Worm (Caenorhabditis elegans) whole organism, mixed stage, embryonic: ENCODE data around the gene adk-1.

ENCODE experiments used
- blmp-1 ChIP-seq: fragments of 150-350 bp; optimal IDR thresholded peaks from 2 replicates; lab custom pipeline; 2014; ENCODE audit warnings: missing biosample characterization, missing genetic modification characterization
- lin-13 ChIP-seq: fragments of 150-350 bp; optimal IDR thresholded peaks from 2 replicates; lab custom pipeline; 2014; ENCODE audit warnings: missing biosample characterization, missing genetic modification characterization
- lsy-2 ChIP-seq: fragments of 150-350 bp; optimal IDR thresholded peaks from 2 replicates; lab custom pipeline; 2014; ENCODE audit warnings: missing biosample characterization, missing genetic modification characterization
- mab-5 ChIP-seq: fragments of 150-350 bp; optimal IDR thresholded peaks from 2 replicates; lab custom pipeline; 2014; ENCODE audit warnings: missing biosample characterization, missing genetic modification characterization
- mep-1 ChIP-seq: fragments of 150-350 bp; optimal IDR thresholded peaks from 2 replicates; lab custom pipeline; 2017; ENCODE audit warnings: missing biosample characterization, missing genetic modification reagents, missing genetic modification characterization, inconsistent platforms
- nhr-12 ChIP-seq: fragments of 150-350 bp; optimal IDR thresholded peaks from 2 replicates; lab custom pipeline; 2014; ENCODE audit warnings: missing biosample characterization, missing genetic modification characterization
- nhr-28 ChIP-seq: fragments of 150-350 bp; optimal IDR thresholded peaks from 2 replicates; lab custom pipeline; 2014; ENCODE audit warnings: missing biosample characterization, missing genetic modification characterization
- pha-4 ChIP-seq: fragments of 150-350 bp; optimal IDR thresholded peaks from 2 replicates; lab custom pipeline; 2018; ENCODE audit warnings: missing biosample characterization, missing genetic modification reagents, missing genetic modification characterization
- unc-39 ChIP-seq: fragments of 150-350 bp; optimal IDR thresholded peaks from 2 replicates; lab custom pipeline; 2014; ENCODE audit warnings: missing biosample characterization, missing genetic modification characterization
- unc-62 ChIP-seq: fragments of 150-350 bp; optimal IDR thresholded peaks from 2 replicates; lab custom pipeline; 2014; ENCODE audit warnings: missing biosample characterization, missing genetic modification reagents, missing genetic modification characterization

- no peak for TF ChIP-seq lin-13 (tag; lab: Kevin White, UChicago)
- TF ChIP-seq mep-1 (tag; lab: Kevin White, UChicago), result no peak
- TF ChIP-seq nhr-12 (tag; lab: Kevin White, UChicago), result no peak
- no peak for TF ChIP-seq blmp-1 (tag; lab: Kevin White, UChicago)
- no peak for TF ChIP-seq unc-62 (GFP tag; lab: Kevin White, UChicago)
- no peak for TF ChIP-seq lsy-2 (tag; lab: Kevin White, UChicago)
- no peak for TF ChIP-seq nhr-28 (tag; lab: Kevin White, UChicago)
- no peak for TF ChIP-seq pha-4 (tag; lab: Kevin White, UChicago)
- TF ChIP-seq mab-5, result no peak
- no peak for TF ChIP-seq unc-39
These were observed 35.9 kb downstream of the adk-1 start for ce11 chrIV:11174772-11175171.
